Worm (Caenorhabditis elegans) whole organism, L3 larva: Measurements from ENCODE around the gene phy-4.

Experiments used
- ama-1 ChIP-seq: fragments of 150-350 bp; optimal IDR thresholded peaks from 2 replicates; lab custom pipeline; 2018
- ceh-16 ChIP-seq: sonication (generic microtip); optimal IDR thresholded peaks from 2 replicates; lab custom pipeline; 2017; ENCODE audit warnings: missing biosample characterization, missing genetic modification characterization
- elt-2 ChIP-seq: sonication (generic microtip); optimal IDR thresholded peaks from 2 replicates; lab custom pipeline; 2016; ENCODE audit warnings: missing genetic modification reagents, mild to moderate bottlenecking, missing genetic modification characterization, missing compliant biosample characterization
- elt-3 ChIP-seq, 3 experiments: fragments of 150-350 bp in 1 of 3; sonication (generic microtip) in 2 of 3; optimal IDR thresholded peaks; 2 replicates in 2 of 3; 4 replicates in 1 of 3; lab custom pipeline; 2014 to 2017; ENCODE audit warnings: missing biosample characterization in 3 of 3, missing genetic modification characterization in 3 of 3
- nhr-11 ChIP-seq: fragments of 150-350 bp; optimal IDR thresholded peaks from 2 replicates; lab custom pipeline; 2014; ENCODE audit warnings: missing biosample characterization, missing genetic modification characterization
- nhr-12 ChIP-seq: fragments of 150-350 bp; optimal IDR thresholded peaks from 2 replicates; lab custom pipeline; 2014; ENCODE audit warnings: missing biosample characterization, missing genetic modification characterization
- nhr-25 ChIP-seq: sonication (generic microtip); optimal IDR thresholded peaks from 2 replicates; lab custom pipeline; 2017; ENCODE audit warnings: missing biosample characterization, missing genetic modification characterization
- nhr-28 ChIP-seq: fragments of 150-350 bp; optimal IDR thresholded peaks from 2 replicates; lab custom pipeline; 2014; ENCODE audit warnings: missing biosample characterization, missing genetic modification characterization
- nhr-43 ChIP-seq: sonication (generic microtip); optimal IDR thresholded peaks from 2 replicates; lab custom pipeline; 2016; ENCODE audit warnings: mild to moderate bottlenecking, missing genetic modification characterization, missing compliant biosample characterization; ENCODE audit not compliant: poor library complexity, severe bottlenecking
- pha-4 ChIP-seq: fragments of 150-350 bp; optimal IDR thresholded peaks from 2 replicates; lab custom pipeline; 2014; ENCODE audit warnings: missing biosample characterization, missing genetic modification reagents, missing genetic modification characterization
- pqm-1 ChIP-seq: fragments of 150-350 bp; optimal IDR thresholded peaks from 2 replicates; lab custom pipeline; 2017; ENCODE audit warnings: missing biosample characterization, missing genetic modification characterization, inconsistent platforms
- ztf-4 ChIP-seq: fragments of 150-350 bp; optimal IDR thresholded peaks from 2 replicates; lab custom pipeline; 2014; ENCODE audit warnings: missing biosample characterization, missing genetic modification characterization

- no peak for TF ChIP-seq pqm-1 (tag; lab: Kevin White, UChicago)
- no peak for TF ChIP-seq ceh-16 (tag; lab: Kevin White, UChicago)
- TF ChIP-seq nhr-28: no peak
- no peak for TF ChIP-seq ama-1 (lab: Kevin White, UChicago)
- TF ChIP-seq pha-4 (tag; lab: Kevin White, UChicago): no peak
- TF ChIP-seq nhr-11 (tag; lab: Kevin White, UChicago): no peak
- no peak for TF ChIP-seq nhr-43 (tag; lab: Kevin White, UChicago)
- TF ChIP-seq ztf-4 (tag; lab: Kevin White, UChicago): no peak
- no peak for TF ChIP-seq elt-3 (tag; optimal IDR thresholded peaks at IDR 0.05; lab: Kevin White, UChicago)
- TF ChIP-seq nhr-25: no peak
- TF ChIP-seq elt-2: no peak
- no peak for TF ChIP-seq nhr-12 (tag; lab: Kevin White, UChicago)
These were observed 28.9 kb downstream of the phy-4 start, which contains the start of gene Y43F8B.17 for ce11 chrV:19484507-19484906.
